Worm (Caenorhabditis elegans) whole organism, L1 larva: Measurements from ENCODE around the gene cutl-29.

Source experiments
- ama-1 ChIP-seq: fragments of 150-350 bp; optimal IDR thresholded peaks from 2 replicates; lab custom pipeline; 2014
- isw-1 ChIP-seq: fragments of 200-800 bp; sonication (Bioruptor generic); IDR thresholded peaks from 2 replicates; pipeline ENCODE4 v1.3.6; 2022; ENCODE audit warnings: missing genetic modification characterization, missing compliant biosample characterization
- lin-35 ChIP-seq, 2 experiments: fragments of 150-350 bp; optimal IDR thresholded peaks; 2 replicates each; lab custom pipeline; 2014; ENCODE audit warnings: missing biosample characterization in 2 of 2, missing genetic modification characterization in 2 of 2, missing genetic modification reagents in 2 of 2
- mab-9 ChIP-seq: fragments of 200-800 bp; sonication (Bioruptor generic); IDR thresholded peaks from 2 replicates; pipeline ENCODE4 v1.3.6; 2022; ENCODE audit warnings: missing genetic modification reagents, missing genetic modification characterization, missing compliant biosample characterization
- nhr-11 ChIP-seq: fragments of 150-350 bp; optimal IDR thresholded peaks from 2 replicates; lab custom pipeline; 2014; ENCODE audit warnings: missing biosample characterization, missing genetic modification characterization
- nhr-20 ChIP-seq: sonication (generic microtip); optimal IDR thresholded peaks from 2 replicates; lab custom pipeline; 2016; ENCODE audit warnings: mild to moderate bottlenecking, missing genetic modification characterization, missing compliant biosample characterization
- pax-3 ChIP-seq: fragments of 200-800 bp; sonication (Bioruptor generic); optimal IDR thresholded peaks from 2 replicates; lab custom pipeline; 2018; ENCODE audit warnings: mild to moderate bottlenecking, missing genetic modification characterization, moderate library complexity, missing compliant biosample characterization
- unc-130 ChIP-seq: fragments of 150-350 bp; optimal IDR thresholded peaks from 2 replicates; lab custom pipeline; 2017; ENCODE audit warnings: missing biosample characterization, missing genetic modification characterization, inconsistent platforms
- unc-62 ChIP-seq: fragments of 150-350 bp; optimal IDR thresholded peaks from 2 replicates; lab custom pipeline; 2014; ENCODE audit warnings: missing biosample characterization, missing genetic modification reagents, missing genetic modification characterization

DNA sequence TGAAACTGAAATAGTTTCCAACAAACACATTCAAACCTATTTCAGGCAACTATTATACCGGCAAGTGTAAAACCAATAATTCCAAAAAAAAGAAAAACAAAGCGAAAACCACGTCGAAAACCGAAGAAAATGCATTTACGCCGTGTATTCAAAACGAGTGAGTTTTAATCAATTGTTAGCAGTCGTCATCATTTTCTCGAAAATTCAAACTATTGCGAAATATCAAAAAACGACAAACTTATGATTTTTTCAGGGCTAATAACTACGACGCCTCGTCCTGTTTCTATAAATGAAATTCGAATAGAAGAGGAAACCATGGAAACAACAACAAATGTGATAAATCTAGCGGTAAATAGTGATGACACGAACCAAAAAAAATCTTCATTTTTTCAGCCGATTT lies 15.3 kb upstream of the cutl-29 start:
- TF ChIP-seq pax-3 (tag; lab: Kevin White, UChicago), result no peak
- TF ChIP-seq mab-9 (GFP tag; lab: Robert Waterston, UW), result no peak
- no peak for TF ChIP-seq nhr-20 (tag; lab: Kevin White, UChicago)
- TF ChIP-seq nhr-11 (tag; lab: Kevin White, UChicago), result no peak
- no peak for TF ChIP-seq lin-35 (GFP tag; optimal IDR thresholded peaks at IDR 0.05; lab: Kevin White, UChicago)
- TF ChIP-seq unc-62, result no peak
- no peak for TF ChIP-seq ama-1 (lab: Kevin White, UChicago)
- TF ChIP-seq isw-1 (GFP tag; lab: Robert Waterston, UW), result no peak
- no peak for TF ChIP-seq unc-130 (tag; lab: Kevin White, UChicago)
